Fruit fly (Drosophila melanogaster) whole organism, adult: ENCODE data around the gene CG13795.

ENCODE experiments used
- CG11617 ChIP-seq: fragments of 200-800 bp; sonication (Bioruptor generic); optimal IDR thresholded peaks from 2 replicates; lab custom pipeline; 2017; ENCODE audit warnings: mild to moderate bottlenecking, missing biosample characterization, missing genetic modification reagents, missing genetic modification characterization
- CG14711 ChIP-seq: fragments of 200-800 bp; sonication (Bioruptor generic); optimal IDR thresholded peaks from 2 replicates; lab custom pipeline; 2018; ENCODE audit warnings: missing biosample characterization, mild to moderate bottlenecking, missing genetic modification characterization, moderate library complexity
- CG1620 ChIP-seq: fragments of 200-800 bp; sonication (Bioruptor generic); optimal IDR thresholded peaks from 2 replicates; lab custom pipeline; 2016; ENCODE audit warnings: missing biosample characterization, missing genetic modification characterization
- CG5204 ChIP-seq: fragments of 200-800 bp; sonication (Bioruptor generic); optimal IDR thresholded peaks from 2 replicates; lab custom pipeline; 2016; ENCODE audit warnings: missing biosample characterization, missing genetic modification characterization
- CG7101 ChIP-seq: fragments of 200-800 bp; sonication (Bioruptor generic); optimal IDR thresholded peaks from 2 replicates; lab custom pipeline; 2018; ENCODE audit warnings: missing biosample characterization, mild to moderate bottlenecking, missing genetic modification characterization, moderate library complexity
- Crg-1 ChIP-seq: fragments of 200-800 bp; sonication (Bioruptor generic); optimal IDR thresholded peaks from 2 replicates; lab custom pipeline; 2016; ENCODE audit warnings: missing biosample characterization, missing genetic modification characterization
- Hr96 ChIP-seq: fragments of 200-800 bp; sonication (Bioruptor generic); optimal IDR thresholded peaks from 2 replicates; lab custom pipeline; 2016; ENCODE audit warnings: missing biosample characterization, missing genetic modification characterization
- Mnt ChIP-seq: fragments of 200-800 bp; sonication (Bioruptor generic); optimal IDR thresholded peaks from 2 replicates; lab custom pipeline; 2016; ENCODE audit warnings: missing biosample characterization, mild to moderate bottlenecking, missing genetic modification characterization
- bab1 ChIP-seq: fragments of 200-800 bp; sonication (Bioruptor generic); optimal IDR thresholded peaks from 3 replicates; lab custom pipeline; 2019; ENCODE audit warnings: missing biosample characterization, mild to moderate bottlenecking, missing genetic modification characterization, moderate library complexity
- cic ChIP-seq: fragments of 200-800 bp; sonication (Bioruptor generic); optimal IDR thresholded peaks from 2 replicates; lab custom pipeline; 2017; ENCODE audit warnings: missing biosample characterization, mild to moderate bottlenecking, missing genetic modification characterization, moderate library complexity
- cnc ChIP-seq, 2 experiments: fragments of >200 bp; optimal IDR thresholded peaks; 2 replicates each; lab custom pipeline; 2017
- kay ChIP-seq: fragments of 200-800 bp; sonication (Bioruptor generic); peaks from one replicate; lab custom pipeline; 2016; ENCODE audit warnings: missing biosample characterization, missing genetic modification characterization, borderline replicate concordance
- ovo ChIP-seq: fragments of 200-800 bp; sonication (Bioruptor generic); optimal IDR thresholded peaks from 2 replicates; lab custom pipeline; 2016; ENCODE audit warnings: missing biosample characterization, missing genetic modification characterization

- TF ChIP-seq CG14711 (tag; lab: Kevin White, UChicago) = no peak
- no peak for TF ChIP-seq CG7101 (tag; lab: Kevin White, UChicago)
- no peak for TF ChIP-seq Crg-1 (GFP tag; lab: Kevin White, UChicago)
- no peak for TF ChIP-seq bab1 (GFP tag; lab: Kevin White, UChicago)
- TF ChIP-seq CG11617 (GFP tag; lab: Kevin White, UChicago) = no peak
- no peak for TF ChIP-seq CG1620 (GFP tag; lab: Kevin White, UChicago)
- TF ChIP-seq CG5204 (GFP tag; lab: Kevin White, UChicago) = no peak
- no peak for TF ChIP-seq kay (GFP tag; lab: Kevin White, UChicago)
- TF ChIP-seq ovo = no peak
- no peak for TF ChIP-seq Hr96 (GFP tag; lab: Kevin White, UChicago)
- TF ChIP-seq Mnt (GFP tag; lab: Kevin White, UChicago) = no peak
- no peak for TF ChIP-seq cnc (optimal IDR thresholded peaks at IDR 0.05; lab: Kevin White, UChicago)
- TF ChIP-seq cic (GFP tag; lab: Kevin White, UChicago) = no peak
Measured at dm6 chr2L:7767328-7767727, 41.2 kb upstream of the CG13795 start, which contains the start of gene CG7191.
